Worm (Caenorhabditis elegans) whole organism, L1 larva: ENCODE data around the gene rpb-8.

ENCODE experiments used
- ama-1 ChIP-seq: fragments of 150-350 bp; optimal IDR thresholded peaks from 2 replicates; lab custom pipeline; 2014
- efl-1 ChIP-seq, 4 experiments: fragments of 150-350 bp; optimal IDR thresholded peaks in 3 of 4; peaks in 1 of 4; 1 replicate in 1 of 4; 2 replicates in 3 of 4; lab custom pipeline; 2014; ENCODE audit warnings: missing biosample characterization in 2 of 4, missing genetic modification characterization in 2 of 4, missing genetic modification reagents in 2 of 4
- ets-5 ChIP-seq: fragments of 200-800 bp; sonication (Bioruptor generic); IDR thresholded peaks from 2 replicates; pipeline ENCODE4 v1.3.6; 2022; ENCODE audit warnings: missing genetic modification characterization, missing compliant biosample characterization
- grh-1 ChIP-seq: fragments of 200-800 bp; sonication (Bioruptor generic); IDR thresholded peaks from 2 replicates; pipeline ENCODE4 v1.3.6; 2022; ENCODE audit warnings: missing genetic modification reagents, missing genetic modification characterization, missing compliant biosample characterization
- hlh-4 ChIP-seq: sonication (generic microtip); optimal IDR thresholded peaks from 2 replicates; lab custom pipeline; 2016; ENCODE audit warnings: mild to moderate bottlenecking, missing genetic modification characterization, missing compliant biosample characterization
- lir-3 ChIP-seq: sonication (generic microtip); optimal IDR thresholded peaks from 2 replicates; lab custom pipeline; 2016; ENCODE audit warnings: mild to moderate bottlenecking, missing genetic modification characterization, moderate library complexity, missing compliant biosample characterization; ENCODE audit not compliant: poor library complexity
- nhr-237 ChIP-seq: fragments of 150-350 bp; optimal IDR thresholded peaks from 2 replicates; lab custom pipeline; 2014; ENCODE audit warnings: missing biosample characterization, missing genetic modification characterization
- nhr-28 ChIP-seq: fragments of 150-350 bp; optimal IDR thresholded peaks from 2 replicates; lab custom pipeline; 2014; ENCODE audit warnings: missing biosample characterization, missing genetic modification characterization
- nhr-77 ChIP-seq: fragments of 150-350 bp; optimal IDR thresholded peaks from 2 replicates; lab custom pipeline; 2014; ENCODE audit warnings: missing biosample characterization, missing genetic modification characterization
- unc-130 ChIP-seq: fragments of 150-350 bp; optimal IDR thresholded peaks from 2 replicates; lab custom pipeline; 2017; ENCODE audit warnings: missing biosample characterization, missing genetic modification characterization, inconsistent platforms
- unc-62 ChIP-seq: fragments of 150-350 bp; optimal IDR thresholded peaks from 2 replicates; lab custom pipeline; 2014; ENCODE audit warnings: missing biosample characterization, missing genetic modification reagents, missing genetic modification characterization

DNA sequence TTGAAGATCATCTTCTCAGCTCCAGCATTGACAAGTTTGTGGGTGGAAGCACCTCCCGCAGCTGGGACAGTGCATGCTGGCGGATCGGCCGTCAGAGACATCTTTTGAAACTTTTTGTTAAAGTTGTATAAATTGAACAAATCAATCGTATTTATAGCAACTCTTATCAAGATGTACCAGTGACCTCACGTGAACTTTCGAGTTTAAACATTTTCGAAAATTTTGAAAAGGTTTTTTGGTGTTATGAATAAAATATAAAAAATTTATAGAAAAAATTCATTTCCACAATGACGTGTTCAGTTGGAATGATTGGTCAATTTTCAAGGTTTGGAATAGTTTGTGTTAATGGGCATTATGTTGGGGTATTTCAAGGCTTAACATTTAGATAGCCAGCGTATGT, 49.2 kb downstream of the rpb-8 start, which contains the start of the genes msd-4 and C35D10.3:
- TF ChIP-seq unc-62 (GFP tag; lab: Kevin White, UChicago) (no peak), ets-5 (GFP tag; lab: Robert Waterston, UW) (no peak), grh-1 (GFP tag; lab: Robert Waterston, UW) (no peak), efl-1 (optimal IDR thresholded peaks at IDR 0.05; lab: Kevin White, UChicago) (no peak), efl-1 (GFP tag; optimal IDR thresholded peaks at IDR 0.05 in 1 of 2; lab: Kevin White, UChicago) (no peak), lir-3 (tag; lab: Kevin White, UChicago) (no peak), nhr-28 (tag; lab: Kevin White, UChicago) (no peak), unc-130 (tag; lab: Kevin White, UChicago) (no peak), hlh-4 (no peak), ama-1 (no peak), nhr-77 (tag; lab: Kevin White, UChicago) (no peak), nhr-237 (tag; lab: Kevin White, UChicago) (no peak)
